Worm (Caenorhabditis elegans) whole organism, L4 larva: ENCODE results near the gene repo-1.

ENCODE experiments used
- D1046.2 ChIP-seq: fragments of 200-800 bp; sonication (Bioruptor generic); IDR thresholded peaks from 2 replicates; pipeline ENCODE4 v1.3.6; 2022; ENCODE audit warnings: missing genetic modification characterization, missing compliant biosample characterization
- F26F4.8 ChIP-seq: fragments of 200-800 bp; sonication (Bioruptor generic); conservative IDR thresholded peaks from 2 replicates; pipeline ENCODE4 v1.3.6; 2022; ENCODE audit warnings: missing genetic modification characterization, missing compliant biosample characterization
- F49E8.2 ChIP-seq: sonication (generic microtip); optimal IDR thresholded peaks from 2 replicates; lab custom pipeline; 2016; ENCODE audit warnings: missing compliant biosample characterization, mild to moderate bottlenecking, missing genetic modification characterization, borderline replicate concordance
- T26A8.4 ChIP-seq: fragments of 200-800 bp; sonication (Bioruptor generic); IDR thresholded peaks from 2 replicates; pipeline ENCODE4 v1.3.6; 2022; ENCODE audit warnings: missing genetic modification characterization, missing compliant biosample characterization
- Y5F2A.4 ChIP-seq: fragments of 200-800 bp; sonication (Bioruptor generic); optimal IDR thresholded peaks from 2 replicates; lab custom pipeline; 2018; ENCODE audit warnings: mild to moderate bottlenecking, missing genetic modification characterization, missing compliant biosample characterization
- aha-1 ChIP-seq: fragments of 150-350 bp; peaks from one replicate; lab custom pipeline; 2014; ENCODE audit warnings: missing biosample characterization, missing genetic modification characterization
- arid-1 ChIP-seq: fragments of 200-800 bp; sonication (Bioruptor generic); conservative IDR thresholded peaks from 2 replicates; pipeline ENCODE4 v1.3.6; 2022; ENCODE audit warnings: missing genetic modification reagents, missing genetic modification characterization, missing compliant biosample characterization
- ceh-28 ChIP-seq: fragments of 150-350 bp; optimal IDR thresholded peaks from 2 replicates; lab custom pipeline; 2014; ENCODE audit warnings: missing biosample characterization, missing genetic modification reagents, missing genetic modification characterization
- ceh-82 ChIP-seq: sonication (generic microtip); optimal IDR thresholded peaks from 2 replicates; lab custom pipeline; 2017; ENCODE audit warnings: missing biosample characterization, missing genetic modification characterization
- daf-12 ChIP-seq: fragments of 150-350 bp; optimal IDR thresholded peaks from 2 replicates; lab custom pipeline; 2014; ENCODE audit warnings: missing biosample characterization, missing genetic modification reagents, missing genetic modification characterization
- daf-16 ChIP-seq, 3 experiments: sonication (generic microtip); optimal IDR thresholded peaks; 2 replicates each; lab custom pipeline; 2016 to 2017; ENCODE audit warnings: missing genetic modification characterization in 3 of 3, missing genetic modification reagents in 3 of 3, mild to moderate bottlenecking in 2 of 3, missing compliant biosample characterization in 2 of 3, missing biosample characterization in 1 of 3, moderate library complexity in 1 of 3
- daf-8 ChIP-seq: fragments of 200-800 bp; sonication (Bioruptor generic); IDR thresholded peaks from 2 replicates; pipeline ENCODE4 v1.3.6; 2022; ENCODE audit warnings: missing genetic modification characterization, missing compliant biosample characterization
- duxl-1 ChIP-seq: sonication (generic microtip); optimal IDR thresholded peaks from 2 replicates; lab custom pipeline; 2016; ENCODE audit warnings: mild to moderate bottlenecking, missing genetic modification characterization, moderate library complexity, missing compliant biosample characterization; ENCODE audit not compliant: poor library complexity
- egl-43 ChIP-seq: fragments of 200-800 bp; sonication (Bioruptor generic); IDR thresholded peaks from 2 replicates; pipeline ENCODE4 v1.3.6; 2022; ENCODE audit warnings: missing genetic modification reagents, missing genetic modification characterization, missing compliant biosample characterization
- fos-1 ChIP-seq: fragments of 150-350 bp; optimal IDR thresholded peaks from 2 replicates; lab custom pipeline; 2014; ENCODE audit warnings: missing biosample characterization, missing genetic modification characterization
- hif-1 ChIP-seq, 2 experiments: sonication (generic microtip); optimal IDR thresholded peaks; 2 replicates each; lab custom pipeline; 2016 to 2017; ENCODE audit warnings: missing compliant biosample characterization in 2 of 2, missing genetic modification characterization in 2 of 2, missing genetic modification reagents in 2 of 2, missing genotype in 2 of 2, mild to moderate bottlenecking in 1 of 2
- lin-15B ChIP-seq: fragments of 150-350 bp; sonication (generic microtip); optimal IDR thresholded peaks from 3 replicates; lab custom pipeline; 2014; ENCODE audit warnings: missing biosample characterization, missing genetic modification characterization
- lin-29 ChIP-seq: fragments of 200-800 bp; sonication (Bioruptor generic); IDR thresholded peaks from 2 replicates; pipeline ENCODE4 v1.3.6; 2022; ENCODE audit warnings: missing genetic modification reagents, missing genetic modification characterization, missing compliant biosample characterization
- lin-38 ChIP-seq: fragments of 200-800 bp; sonication (Bioruptor generic); IDR thresholded peaks from 2 replicates; pipeline ENCODE4 v1.3.6; 2022; ENCODE audit warnings: missing genetic modification reagents, missing genetic modification characterization, missing compliant biosample characterization
- lin-39 ChIP-seq: fragments of 150-350 bp; optimal IDR thresholded peaks from 2 replicates; lab custom pipeline; 2014; ENCODE audit warnings: missing biosample characterization, missing genetic modification reagents, missing genetic modification characterization
- lsy-2 ChIP-seq, 2 experiments: fragments of 150-350 bp in 1 of 2; sonication (generic microtip) in 1 of 2; optimal IDR thresholded peaks; 2 replicates each; lab custom pipeline; 2014 to 2017; ENCODE audit warnings: missing biosample characterization in 2 of 2, missing genetic modification characterization in 2 of 2
- mdt-29 ChIP-seq: fragments of 200-800 bp; sonication (Bioruptor generic); IDR thresholded peaks from 2 replicates; pipeline ENCODE4 v1.3.6; 2022; ENCODE audit warnings: missing genetic modification reagents, missing genetic modification characterization, missing compliant biosample characterization
- mes-2 ChIP-seq: sonication (generic microtip); optimal IDR thresholded peaks from 2 replicates; lab custom pipeline; 2016; ENCODE audit warnings: missing genotype, mild to moderate bottlenecking, missing genetic modification characterization, missing compliant biosample characterization; ENCODE audit not compliant: poor library complexity, severe bottlenecking
- nhr-111 ChIP-seq: fragments of 200-800 bp; sonication (Bioruptor generic); optimal IDR thresholded peaks from 2 replicates; lab custom pipeline; 2018; ENCODE audit warnings: mild to moderate bottlenecking, missing genetic modification characterization, missing compliant biosample characterization
- nhr-237 ChIP-seq: sonication (generic microtip); optimal IDR thresholded peaks from 2 replicates; lab custom pipeline; 2017; ENCODE audit warnings: missing biosample characterization, missing genetic modification characterization
- nhr-25 ChIP-seq: sonication (generic microtip); optimal IDR thresholded peaks from 2 replicates; lab custom pipeline; 2017; ENCODE audit warnings: missing genetic modification characterization, mild to moderate bottlenecking, missing compliant biosample characterization, antibody characterized with exemption, moderate library complexity, borderline replicate concordance; ENCODE audit not compliant: insufficient read depth
- nhr-42 ChIP-seq: fragments of 200-800 bp; sonication (Bioruptor generic); IDR thresholded peaks from 2 replicates; pipeline ENCODE4 v1.3.6; 2022; ENCODE audit warnings: missing genetic modification characterization, missing compliant biosample characterization
- pha-4 ChIP-seq, 2 experiments: fragments of 150-350 bp in 1 of 2; fragments of 200-800 bp in 1 of 2; sonication (Bioruptor generic) in 1 of 2; IDR thresholded peaks in 1 of 2; optimal IDR thresholded peaks in 1 of 2; 2 replicates each; pipeline versions ENCODE4 v1.3.6 to Lab custom; 2014 to 2022; ENCODE audit warnings: missing genetic modification characterization in 2 of 2, missing genetic modification reagents in 2 of 2, missing biosample characterization in 1 of 2, missing compliant biosample characterization in 1 of 2
- php-3 ChIP-seq: fragments of 200-800 bp; sonication (Bioruptor generic); IDR thresholded peaks from 2 replicates; pipeline ENCODE4 v1.3.6; 2022; ENCODE audit warnings: missing genetic modification reagents, missing genetic modification characterization, missing compliant biosample characterization
- pqm-1 ChIP-seq: sonication (generic microtip); optimal IDR thresholded peaks from 2 replicates; lab custom pipeline; 2017; ENCODE audit warnings: missing biosample characterization, missing genetic modification characterization
- saeg-2 ChIP-seq: fragments of 200-800 bp; sonication (Bioruptor generic); IDR thresholded peaks from 2 replicates; pipeline ENCODE4 v1.3.6; 2022; ENCODE audit warnings: missing genetic modification reagents, missing genetic modification characterization, missing compliant biosample characterization
- spr-1 ChIP-seq: sonication (generic microtip); optimal IDR thresholded peaks from 2 replicates; lab custom pipeline; 2016; ENCODE audit warnings: mild to moderate bottlenecking, missing genetic modification characterization, missing compliant biosample characterization
- tag-97 ChIP-seq: fragments of 200-800 bp; sonication (Bioruptor generic); IDR thresholded peaks from 2 replicates; pipeline ENCODE4 v1.3.6; 2022; ENCODE audit warnings: missing genetic modification characterization, missing compliant biosample characterization
- unc-62 ChIP-seq, 3 experiments: fragments of 150-350 bp in 1 of 3; sonication (generic microtip); optimal IDR thresholded peaks in 2 of 3; peaks in 1 of 3; 1 replicate in 1 of 3; 2 replicates in 2 of 3; lab custom pipeline; 2014 to 2017; ENCODE audit warnings: missing biosample characterization in 3 of 3, missing genetic modification characterization in 3 of 3, missing genetic modification reagents in 3 of 3, missing genotype in 1 of 3
- zfp-2 ChIP-seq: sonication (generic microtip); optimal IDR thresholded peaks from 2 replicates; lab custom pipeline; 2016; ENCODE audit warnings: mild to moderate bottlenecking, missing genetic modification characterization, missing compliant biosample characterization
- ztf-7 ChIP-seq: fragments of 150-350 bp; optimal IDR thresholded peaks from 2 replicates; lab custom pipeline; 2014; ENCODE audit warnings: missing biosample characterization, missing genetic modification characterization

The repo-1 gene

ce11 chrIV:12089551-12089950, 5.3 kb downstream of the repo-1 start, which contains the start of gene F11A10.6:
Gene F11A10.6, minus strand, starts transcription at chrIV:12089651.
- TF ChIP-seq unc-62 (GFP tag; optimal IDR thresholded peaks at IDR 0.05 in 1 of 2; lab: Kevin White, UChicago), result peak in 1 of 2 experiments; percentile 38
- no peak for TF ChIP-seq unc-62 (tag; optimal IDR thresholded peaks at IDR 0.05; lab: Kevin White, UChicago)
- no peak for TF ChIP-seq lin-29 (GFP tag; lab: Robert Waterston, UW)
- no peak for TF ChIP-seq lin-15B
- no peak for TF ChIP-seq php-3 (GFP tag; lab: Robert Waterston, UW)

DNA sequence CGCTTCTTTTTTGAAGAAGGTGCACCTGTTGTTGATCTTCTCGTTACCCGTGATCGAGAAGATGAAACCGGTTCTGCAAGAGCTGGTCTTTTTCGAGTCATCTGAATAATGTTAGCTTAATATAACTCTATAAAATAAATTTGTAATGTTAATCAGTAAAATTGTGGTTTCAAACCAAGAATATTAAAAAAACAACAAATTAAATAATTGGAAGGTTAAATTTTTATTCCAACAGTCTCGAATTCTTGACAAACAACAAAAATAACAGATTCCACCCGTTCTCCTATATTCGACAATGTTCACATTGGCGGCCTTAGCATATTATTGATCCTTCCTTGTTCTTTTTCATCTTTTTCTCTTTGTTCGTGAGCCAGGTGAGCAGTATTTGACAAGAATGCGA, 7.8 kb downstream of the repo-1 start, which contains the start of gene mig-32:
TSS of gene mig-32 (minus strand) at position 101 of the 400 bp plus-strand sequence.
- no peak for TF ChIP-seq tag-97 (GFP tag; lab: Robert Waterston, UW)
- no peak for TF ChIP-seq saeg-2 (GFP tag; lab: Robert Waterston, UW)
- no peak for TF ChIP-seq ztf-7 (tag; lab: Kevin White, UChicago)
- no peak for TF ChIP-seq lin-39
- no peak for TF ChIP-seq arid-1 (GFP tag; lab: Robert Waterston, UW)
- no peak for TF ChIP-seq duxl-1 (tag; lab: Kevin White, UChicago)
- TF ChIP-seq egl-43, result no peak
- no peak for TF ChIP-seq pha-4 (GFP tag; IDR thresholded peaks at IDR 0.05; lab: Robert Waterston, UW)
- TF ChIP-seq pha-4 (tag; optimal IDR thresholded peaks at IDR 0.05; lab: Kevin White, UChicago), result no peak

DNA sequence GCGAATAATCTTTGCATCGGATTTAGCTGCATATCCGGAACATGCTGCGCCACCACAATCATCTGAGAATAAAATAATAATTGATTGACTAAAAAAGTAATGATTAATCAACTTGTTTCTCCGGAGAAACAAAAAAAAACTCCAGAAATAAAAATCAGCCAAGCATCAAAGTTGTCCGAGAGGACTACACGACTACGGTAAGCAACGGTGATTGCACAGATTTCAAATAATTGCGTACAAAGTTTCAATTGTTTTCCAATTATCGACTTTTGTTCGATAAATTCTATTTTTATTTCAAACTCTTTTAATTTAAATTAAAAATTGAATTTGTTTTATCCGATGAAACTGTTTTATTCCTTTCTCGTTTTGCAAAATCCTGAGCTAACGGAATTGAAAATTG, 9.1 kb downstream of the repo-1 start, which contains the start of gene cpsf-4:
TSS of gene cpsf-4 (minus strand) at position 62 of the 400 bp plus-strand sequence.
- TF ChIP-seq Y5F2A.4 (GFP tag; lab: Kevin White, UChicago), result no peak
- peak in 1 of 2 experiments; percentile 91 for TF ChIP-seq lsy-2 (tag; optimal IDR thresholded peaks at IDR 0.05; lab: Kevin White, UChicago)

- TF ChIP-seq nhr-42 (GFP tag; lab: Robert Waterston, UW) (no peak), hif-1 (tag; optimal IDR thresholded peaks at IDR 0.05; lab: Kevin White, UChicago) (peak in 1 of 2 experiments; percentile 32), T26A8.4 (no peak), ceh-28 (tag; lab: Kevin White, UChicago) (peak; percentile 3), spr-1 (tag; lab: Kevin White, UChicago) (no peak), unc-62 (GFP tag; optimal IDR thresholded peaks at IDR 0.05 in 1 of 2; lab: Kevin White, UChicago) (peak in 1 of 2 experiments; percentile 48), unc-62 (tag; optimal IDR thresholded peaks at IDR 0.05; lab: Kevin White, UChicago) (no peak), daf-16 (GFP tag; optimal IDR thresholded peaks at IDR 0.05; lab: Kevin White, UChicago) (no peak), daf-16 (tag; optimal IDR thresholded peaks at IDR 0.05; lab: Kevin White, UChicago) (peak; percentile 24), mes-2 (tag; lab: Kevin White, UChicago) (peak; percentile 28)
Observed at ce11 chrIV:12093819-12094218, 9.5 kb downstream of the repo-1 start, which contains the start of gene F11A10.5. Gene F11A10.5, plus strand, starts transcription at chrIV:12094119.

ce11 chrIV:12096479-12096878, 12.2 kb downstream of the repo-1 start, which contains the start of gene mon-2:
Gene mon-2, plus strand, starts transcription at chrIV:12096779.
- TF ChIP-seq zfp-2 (tag; lab: Kevin White, UChicago) (no peak), nhr-237 (tag; lab: Kevin White, UChicago) (no peak), egl-43 (no peak), D1046.2 (GFP tag; lab: Robert Waterston, UW) (no peak), arid-1 (GFP tag; lab: Robert Waterston, UW) (no peak), aha-1 (tag; lab: Kevin White, UChicago) (no peak), daf-8 (GFP tag; lab: Robert Waterston, UW) (no peak), pqm-1 (tag; lab: Kevin White, UChicago) (no peak), mdt-29 (GFP tag; lab: Robert Waterston, UW) (no peak), nhr-25 (tag; lab: Kevin White, UChicago) (no peak), ceh-82 (no peak), lin-38 (GFP tag; lab: Robert Waterston, UW) (no peak), fos-1 (tag; lab: Kevin White, UChicago) (no peak), daf-12 (tag; lab: Kevin White, UChicago) (no peak), F49E8.2 (no peak), nhr-111 (GFP tag; lab: Kevin White, UChicago) (no peak), F26F4.8 (GFP tag; lab: Robert Waterston, UW) (no peak)
- TF ChIP-seq, all 104 proteins: peak for 0
